Worm (Caenorhabditis elegans) whole organism, young adult: Measurements from ENCODE around the gene mdt-21.

Experiments
- B0035.1 ChIP-seq: sonication (generic microtip); optimal IDR thresholded peaks from 2 replicates; lab custom pipeline; 2016; ENCODE audit warnings: missing genetic modification characterization, mild to moderate bottlenecking, missing compliant biosample characterization, missing genotype, missing genetic modification reagents
- B0261.1 ChIP-seq: sonication (generic microtip); optimal IDR thresholded peaks from 2 replicates; lab custom pipeline; 2016; ENCODE audit warnings: mild to moderate bottlenecking, missing genetic modification characterization, moderate library complexity, missing compliant biosample characterization
- B0336.3 ChIP-seq: fragments of 200-800 bp; sonication (Bioruptor generic); IDR thresholded peaks from 2 replicates; pipeline ENCODE4 v1.3.6; 2022; ENCODE audit warnings: missing genetic modification characterization, missing compliant biosample characterization
- D2030.7 ChIP-seq: fragments of 200-800 bp; sonication (Bioruptor generic); IDR thresholded peaks from 2 replicates; pipeline ENCODE4 v1.3.6; 2022; ENCODE audit warnings: missing genetic modification reagents, missing genetic modification characterization, missing compliant biosample characterization
- F10E7.11 ChIP-seq: sonication (generic microtip); optimal IDR thresholded peaks from 2 replicates; lab custom pipeline; 2017; ENCODE audit warnings: mild to moderate bottlenecking, missing genetic modification characterization, moderate library complexity, missing compliant biosample characterization
- F23B12.7 ChIP-seq: sonication (generic microtip); optimal IDR thresholded peaks from 2 replicates; lab custom pipeline; 2017; ENCODE audit warnings: missing genetic modification characterization, mild to moderate bottlenecking, missing compliant biosample characterization, antibody characterized with exemption, moderate library complexity; ENCODE audit not compliant: insufficient read depth
- F39B2.1 ChIP-seq: fragments of 200-800 bp; sonication (Bioruptor generic); IDR thresholded peaks from 2 replicates; pipeline ENCODE4 v1.3.6; 2022; ENCODE audit warnings: missing genetic modification reagents, missing genetic modification characterization, missing compliant biosample characterization
- T26A5.8 ChIP-seq: sonication (generic microtip); optimal IDR thresholded peaks from 2 replicates; lab custom pipeline; 2016; ENCODE audit warnings: missing genetic modification characterization, missing compliant biosample characterization
- ZK185.1 ChIP-seq: sonication (generic microtip); optimal IDR thresholded peaks from 2 replicates; lab custom pipeline; 2016; ENCODE audit warnings: mild to moderate bottlenecking, missing genetic modification characterization, missing compliant biosample characterization; ENCODE audit not compliant: poor library complexity, severe bottlenecking
- attf-3 ChIP-seq: fragments of 200-800 bp; sonication (Bioruptor generic); conservative IDR thresholded peaks from 2 replicates; pipeline ENCODE4 v1.3.6; 2022; ENCODE audit warnings: missing genetic modification reagents, missing genetic modification characterization, missing compliant biosample characterization
- cebp-1 ChIP-seq, 2 experiments: fragments of 200-800 bp in 1 of 2; sonication (Bioruptor generic) in 1 of 2; sonication (generic microtip) in 1 of 2; IDR thresholded peaks in 1 of 2; optimal IDR thresholded peaks in 1 of 2; 2 replicates each; pipeline versions ENCODE4 v1.3.6 to Lab custom; 2017 to 2022; ENCODE audit warnings: missing compliant biosample characterization in 2 of 2, missing genetic modification characterization in 2 of 2, mild to moderate bottlenecking in 1 of 2, missing genetic modification reagents in 1 of 2, moderate library complexity in 1 of 2
- ceh-27 ChIP-seq: fragments of 200-800 bp; sonication (Bioruptor generic); optimal IDR thresholded peaks from 2 replicates; lab custom pipeline; 2018; ENCODE audit warnings: mild to moderate bottlenecking, missing genetic modification characterization, moderate library complexity, missing compliant biosample characterization
- dox-1 ChIP-seq: fragments of 200-800 bp; sonication (Bioruptor generic); IDR thresholded peaks from 2 replicates; pipeline ENCODE4 v1.3.6; 2022; ENCODE audit warnings: missing genetic modification reagents, missing genetic modification characterization, missing compliant biosample characterization
- dpff-1 ChIP-seq: sonication (generic microtip); optimal IDR thresholded peaks from 2 replicates; lab custom pipeline; 2017; ENCODE audit warnings: mild to moderate bottlenecking, missing genetic modification characterization, missing compliant biosample characterization
- hmg-1.2 ChIP-seq: fragments of 200-800 bp; sonication (Bioruptor generic); IDR thresholded peaks from 2 replicates; pipeline ENCODE4 v1.3.6; 2022; ENCODE audit warnings: missing genetic modification reagents, missing genetic modification characterization, missing compliant biosample characterization
- let-607 ChIP-seq, 2 experiments: fragments of 200-800 bp in 1 of 2; sonication (Bioruptor generic) in 1 of 2; sonication (generic microtip) in 1 of 2; optimal IDR thresholded peaks; 2 replicates each; lab custom pipeline; 2016 to 2018; ENCODE audit warnings: mild to moderate bottlenecking in 2 of 2, missing compliant biosample characterization in 2 of 2, missing genetic modification characterization in 2 of 2, moderate library complexity in 2 of 2, missing genotype in 1 of 2
- lin-40 ChIP-seq: sonication (generic microtip); optimal IDR thresholded peaks from 2 replicates; lab custom pipeline; 2016; ENCODE audit warnings: missing genetic modification characterization, mild to moderate bottlenecking, missing compliant biosample characterization, missing genotype, missing genetic modification reagents
- lsl-1 ChIP-seq: fragments of 200-800 bp; sonication (Bioruptor generic); optimal IDR thresholded peaks from 2 replicates; lab custom pipeline; 2018; ENCODE audit warnings: mild to moderate bottlenecking, missing genetic modification characterization, moderate library complexity, missing compliant biosample characterization
- madf-3 ChIP-seq: fragments of 200-800 bp; sonication (Bioruptor generic); IDR thresholded peaks from 2 replicates; pipeline ENCODE4 v1.3.6; 2022; ENCODE audit warnings: missing genetic modification reagents, missing genetic modification characterization, missing compliant biosample characterization
- madf-6 ChIP-seq: fragments of 200-800 bp; sonication (Bioruptor generic); IDR thresholded peaks from 2 replicates; pipeline ENCODE4 v1.3.6; 2022; ENCODE audit warnings: missing genetic modification reagents, missing genetic modification characterization, missing compliant biosample characterization
- mes-4 ChIP-seq: sonication (generic microtip); optimal IDR thresholded peaks from 2 replicates; lab custom pipeline; 2016; ENCODE audit warnings: missing genotype, missing genetic modification characterization, missing compliant biosample characterization
- nfya-2 ChIP-seq: fragments of 200-800 bp; sonication (Bioruptor generic); IDR thresholded peaks from 2 replicates; pipeline ENCODE4 v1.3.6; 2022; ENCODE audit warnings: missing genetic modification reagents, missing genetic modification characterization, missing compliant biosample characterization
- nhr-120 ChIP-seq: fragments of 200-800 bp; sonication (Bioruptor generic); IDR thresholded peaks from 2 replicates; pipeline ENCODE4 v1.3.6; 2022; ENCODE audit warnings: missing genetic modification characterization, missing compliant biosample characterization
- nhr-90 ChIP-seq: sonication (generic microtip); optimal IDR thresholded peaks from 2 replicates; lab custom pipeline; 2016; ENCODE audit warnings: missing genotype, mild to moderate bottlenecking, missing genetic modification characterization, missing compliant biosample characterization
- rcor-1 ChIP-seq: fragments of 200-800 bp; sonication (Bioruptor generic); IDR thresholded peaks from 2 replicates; pipeline ENCODE4 v1.3.6; 2022; ENCODE audit warnings: missing genetic modification reagents, missing genetic modification characterization, missing compliant biosample characterization
- rec-8 ChIP-seq, 2 experiments: sonication (generic microtip); optimal IDR thresholded peaks; 2 replicates each; lab custom pipeline; 2016; ENCODE audit warnings: mild to moderate bottlenecking in 2 of 2, missing genetic modification characterization in 2 of 2, missing genetic modification reagents in 2 of 2, missing genotype in 2 of 2, missing biosample characterization in 1 of 2, missing compliant biosample characterization in 1 of 2, moderate library complexity in 1 of 2
- repo-1 ChIP-seq: sonication (generic microtip); optimal IDR thresholded peaks from 2 replicates; lab custom pipeline; 2017; ENCODE audit warnings: mild to moderate bottlenecking, missing genetic modification characterization, missing compliant biosample characterization
- snpc-1.1 ChIP-seq: sonication (generic microtip); optimal IDR thresholded peaks from 2 replicates; lab custom pipeline; 2017; ENCODE audit warnings: missing genetic modification characterization, mild to moderate bottlenecking, missing compliant biosample characterization, antibody characterized with exemption, moderate library complexity, missing genotype, missing genetic modification reagents; ENCODE audit not compliant: insufficient read depth
- snpc-4 ChIP-seq, 5 experiments: fragments of 150-350 bp in 1 of 5; sonication (generic microtip) in 4 of 5; optimal IDR thresholded peaks; 2 replicates each; lab custom pipeline; 2014 to 2018; ENCODE audit warnings: missing genetic modification characterization in 5 of 5, missing biosample characterization in 3 of 5, antibody characterized with exemption in 2 of 5, mild to moderate bottlenecking in 2 of 5, missing compliant biosample characterization in 2 of 5, missing genotype in 2 of 5, moderate library complexity in 2 of 5, missing genetic modification reagents in 1 of 5
- somi-1 ChIP-seq: fragments of 200-800 bp; sonication (Bioruptor generic); optimal IDR thresholded peaks from 2 replicates; lab custom pipeline; 2018; ENCODE audit warnings: mild to moderate bottlenecking, missing genetic modification characterization, missing compliant biosample characterization
- unc-130 ChIP-seq: sonication (generic microtip); optimal IDR thresholded peaks from 2 replicates; lab custom pipeline; 2016; ENCODE audit warnings: missing genetic modification reagents, missing genetic modification characterization, missing compliant biosample characterization
- ztf-6 ChIP-seq: fragments of 200-800 bp; sonication (Bioruptor generic); IDR thresholded peaks from 2 replicates; pipeline ENCODE4 v1.3.6; 2022; ENCODE audit warnings: missing genetic modification reagents, missing genetic modification characterization, missing compliant biosample characterization

The mdt-21 gene

ce11 chrIII:11814653-11815052 is 37.2 kb downstream of the mdt-21 start:
- TF ChIP-seq cebp-1 (GFP tag; IDR thresholded peaks at IDR 0.05; lab: Robert Waterston, UW) (no peak), cebp-1 (tag; optimal IDR thresholded peaks at IDR 0.05; lab: Kevin White, UChicago) (no peak), lin-40 (peak; percentile 7)

DNA sequence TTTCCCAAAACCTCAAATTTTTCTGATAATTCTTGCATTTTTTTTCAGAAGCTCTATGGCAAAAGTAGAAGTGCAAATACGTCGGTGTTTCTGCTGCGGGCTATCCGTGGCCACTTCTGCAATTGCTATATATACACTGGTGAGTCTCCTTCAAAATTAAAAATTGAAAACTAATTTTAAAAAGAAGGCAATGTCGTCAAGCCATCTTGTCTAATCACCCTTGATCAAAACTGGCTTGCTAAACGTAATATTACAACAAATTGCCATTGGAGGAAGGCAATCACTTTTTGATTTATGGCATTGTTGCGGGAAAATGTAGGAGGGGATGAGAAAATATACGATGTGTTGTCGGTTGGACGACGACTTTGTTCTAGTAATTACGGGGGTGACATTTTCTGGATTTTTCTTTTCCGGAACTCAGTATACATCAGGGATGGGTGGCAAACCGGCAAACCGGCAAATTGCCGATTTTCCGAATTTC is 39.1 kb downstream of the mdt-21 start, which contains the start of gene C18D11.1:
C18D11.1 (plus strand) TSS at position 51 of the 481 bp plus-strand sequence.
- no peak for TF ChIP-seq B0035.1 (tag; lab: Kevin White, UChicago)
- no peak for TF ChIP-seq madf-3 (GFP tag; lab: Robert Waterston, UW)
- TF ChIP-seq unc-130 (GFP tag; lab: Kevin White, UChicago): no peak
- TF ChIP-seq somi-1 (GFP tag; lab: Kevin White, UChicago): no peak
- no peak for TF ChIP-seq nfya-2
- TF ChIP-seq F23B12.7: no peak
- no peak for TF ChIP-seq snpc-1.1 (tag; lab: Kevin White, UChicago)
- TF ChIP-seq let-607 (tag; optimal IDR thresholded peaks at IDR 0.05; lab: Kevin White, UChicago): no peak
- no peak for TF ChIP-seq attf-3 (GFP tag; lab: Robert Waterston, UW)
- TF ChIP-seq ceh-27 (GFP tag; lab: Kevin White, UChicago): no peak
- no peak for TF ChIP-seq dox-1 (GFP tag; lab: Robert Waterston, UW)
- no peak for TF ChIP-seq ZK185.1 (tag; lab: Kevin White, UChicago)
- no peak for TF ChIP-seq nhr-120
- TF ChIP-seq rec-8 (tag; optimal IDR thresholded peaks at IDR 0.05; lab: Kevin White, UChicago): no peak

ce11 chrIII:11817865-11818264 is 40.4 kb downstream of the mdt-21 start:
- TF ChIP-seq T26A5.8 (tag; lab: Kevin White, UChicago) (no peak), nhr-90 (tag; lab: Kevin White, UChicago) (no peak), ztf-6 (GFP tag; lab: Robert Waterston, UW) (no peak), B0261.1 (tag; lab: Kevin White, UChicago) (no peak), D2030.7 (GFP tag; lab: Robert Waterston, UW) (no peak), hmg-1.2 (GFP tag; lab: Robert Waterston, UW) (peak; percentile 36; the same call in 1 of the 2 replicates), F10E7.11 (tag; lab: Kevin White, UChicago) (no peak), dox-1 (GFP tag; lab: Robert Waterston, UW) (no peak), snpc-1.1 (tag; lab: Kevin White, UChicago) (peak; percentile 49), B0336.3 (GFP tag; lab: Robert Waterston, UW) (no peak), rcor-1 (GFP tag; lab: Robert Waterston, UW) (no peak), repo-1 (tag; lab: Kevin White, UChicago) (no peak), madf-6 (0 out of 2 replicates have a peak, but pooled peaks have one; percentile 7), dpff-1 (no peak), snpc-4 (GFP tag; optimal IDR thresholded peaks at IDR 0.05; lab: Kevin White, UChicago) (peak; percentile 26), snpc-4 (tag; optimal IDR thresholded peaks at IDR 0.05; lab: Kevin White, UChicago) (peak in 2 of 4 experiments; percentile 80), ceh-27 (GFP tag; lab: Kevin White, UChicago) (no peak), lsl-1 (GFP tag; lab: Kevin White, UChicago) (no peak), mes-4 (tag; lab: Kevin White, UChicago) (no peak), F39B2.1 (GFP tag; lab: Robert Waterston, UW) (no peak)
- TF ChIP-seq, all 124 proteins: peak for 4
